Fruit fly (Drosophila melanogaster): ENCODE data around the gene CG4594.
A peak's percentile ranks its signal among the peaks of the same experiment; 100 is the strongest.

- TF ChIP-seq CTCF (optimal IDR thresholded peaks at IDR 0.05) (peak in 1 of 2 experiments; percentile 29), CG8478 (optimal IDR thresholded peaks at IDR 0.05) (no peak)
Measured at dm6 chr2L:9918020-9918959, 1.7 kb upstream of the CG4594 start, which contains the start of the genes CG5885 and CG4598.

Measured in S2 (cell line).